Worm (Caenorhabditis elegans): ENCODE data around the gene srsx-3.

Gene srsx-3

DNA sequence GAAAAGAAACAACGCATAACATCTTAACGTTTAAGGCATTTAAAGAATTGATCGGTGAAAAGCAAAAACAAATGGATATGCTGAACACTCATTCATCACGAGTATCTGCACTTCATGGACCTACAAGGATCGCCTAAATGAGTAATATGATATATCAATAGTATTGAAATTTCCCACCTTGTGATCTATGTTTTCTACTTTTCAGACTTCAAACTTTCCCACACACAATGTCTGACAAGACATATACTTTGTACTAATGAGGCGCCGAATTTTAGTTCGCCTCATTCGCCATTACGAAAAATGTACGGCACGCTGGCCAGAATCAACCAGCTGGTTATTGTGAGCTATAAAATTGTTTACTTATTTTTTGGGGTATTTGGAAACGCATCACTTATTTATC, 10.3 kb downstream of the srsx-3 start, which contains the start of gene srsx-6:
Gene srsx-6, plus strand, starts transcription at position 301 of the 400 bp plus-strand sequence.
- TF ChIP-seq flt-1 (GFP tag; IDR thresholded peaks at IDR 0.05) (no peak), pes-1 (GFP tag; IDR thresholded peaks at IDR 0.05) (no peak), hnd-1 (tag; optimal IDR thresholded peaks at IDR 0.05) (no peak), ets-7 (tag; optimal IDR thresholded peaks at IDR 0.05) (no peak), hmg-4 (GFP tag; optimal IDR thresholded peaks at IDR 0.05) (no peak), sea-1 (GFP tag; conservative IDR thresholded peaks at IDR 0.05) (no peak), F13C5.2 (tag; optimal IDR thresholded peaks at IDR 0.05) (no peak), ceh-36 (tag; optimal IDR thresholded peaks at IDR 0.05) (no peak), ceh-13 (GFP tag; optimal IDR thresholded peaks at IDR 0.05) (no peak), B0310.2 (tag; optimal IDR thresholded peaks at IDR 0.05) (no peak), aly-1 (tag; optimal IDR thresholded peaks at IDR 0.05) (no peak), scrt-1 (GFP tag; IDR thresholded peaks at IDR 0.05) (no peak), tbx-11 (GFP tag; IDR thresholded peaks at IDR 0.05) (no peak), tbx-37 (GFP tag; conservative IDR thresholded peaks at IDR 0.05) (no peak), ama-1 (optimal IDR thresholded peaks at IDR 0.05) (no peak), tra-4 (tag; optimal IDR thresholded peaks at IDR 0.05) (no peak), hmbx-1 (tag; optimal IDR thresholded peaks at IDR 0.05) (no peak)

ce11 chrV:7925483-7925882, 11.6 kb downstream of the srsx-3 start, which contains the start of gene srsx-7:
TSS of gene srsx-7 (plus strand) at chrV:7925783.
- TF ChIP-seq ceh-13 (GFP tag; optimal IDR thresholded peaks at IDR 0.05) (no peak), sea-1 (GFP tag; conservative IDR thresholded peaks at IDR 0.05) (no peak), F13C5.2 (tag; optimal IDR thresholded peaks at IDR 0.05) (no peak), hmbx-1 (tag; optimal IDR thresholded peaks at IDR 0.05) (no peak), aly-1 (tag; optimal IDR thresholded peaks at IDR 0.05) (no peak)

DNA sequence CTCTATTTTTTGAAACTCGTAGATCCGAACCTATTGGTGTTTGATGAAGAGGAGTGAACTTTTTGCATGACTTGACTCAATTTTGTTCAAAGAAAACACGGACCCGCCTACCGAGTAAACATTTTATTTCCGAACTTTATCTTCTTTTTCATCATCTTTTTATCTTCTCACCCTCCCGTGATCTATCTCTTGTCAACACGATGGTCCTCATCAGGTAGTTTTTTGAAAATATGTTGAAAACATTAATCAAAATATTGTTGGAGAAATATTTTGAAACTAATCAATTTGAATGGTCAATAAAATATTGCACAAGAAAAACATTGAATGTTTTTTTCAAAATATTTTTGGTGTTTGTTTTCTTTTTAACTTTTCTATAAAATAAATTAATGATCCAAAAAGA, 28.6 kb downstream of the srsx-3 start:
- TF ChIP-seq sea-1 (GFP tag; conservative IDR thresholded peaks at IDR 0.05) (no peak), hmbx-1 (tag; optimal IDR thresholded peaks at IDR 0.05) (no peak), ama-1 (optimal IDR thresholded peaks at IDR 0.05) (no peak), ceh-36 (tag; optimal IDR thresholded peaks at IDR 0.05) (no peak), aly-1 (tag; optimal IDR thresholded peaks at IDR 0.05) (no peak), tbx-11 (GFP tag; IDR thresholded peaks at IDR 0.05) (no peak)

- TF ChIP-seq tra-4 (tag; optimal IDR thresholded peaks at IDR 0.05) (no peak), sea-1 (GFP tag; conservative IDR thresholded peaks at IDR 0.05) (no peak), ceh-13 (GFP tag; optimal IDR thresholded peaks at IDR 0.05) (no peak), hnd-1 (tag; optimal IDR thresholded peaks at IDR 0.05) (no peak), aly-1 (tag; optimal IDR thresholded peaks at IDR 0.05) (no peak), ama-1 (optimal IDR thresholded peaks at IDR 0.05) (no peak), ceh-36 (tag; optimal IDR thresholded peaks at IDR 0.05) (no peak), tbx-37 (GFP tag; conservative IDR thresholded peaks at IDR 0.05) (no peak), pes-1 (GFP tag; IDR thresholded peaks at IDR 0.05) (no peak), tbx-11 (GFP tag; IDR thresholded peaks at IDR 0.05) (no peak), scrt-1 (GFP tag; IDR thresholded peaks at IDR 0.05) (no peak), hmg-4 (GFP tag; optimal IDR thresholded peaks at IDR 0.05) (no peak), F13C5.2 (tag; optimal IDR thresholded peaks at IDR 0.05) (no peak), ets-7 (tag; optimal IDR thresholded peaks at IDR 0.05) (no peak), hmbx-1 (tag; optimal IDR thresholded peaks at IDR 0.05) (no peak), B0310.2 (tag; optimal IDR thresholded peaks at IDR 0.05) (no peak)
These were observed 32.7 kb downstream of the srsx-3 start for ce11 chrV:7904389-7904788.

- TF ChIP-seq sea-1 (GFP tag; conservative IDR thresholded peaks at IDR 0.05), result no peak
- TF ChIP-seq ceh-36 (tag; optimal IDR thresholded peaks at IDR 0.05), result no peak
- no peak for TF ChIP-seq ceh-13 (GFP tag; optimal IDR thresholded peaks at IDR 0.05)
- TF ChIP-seq hmbx-1 (tag; optimal IDR thresholded peaks at IDR 0.05), result no peak
- TF ChIP-seq scrt-1 (GFP tag; IDR thresholded peaks at IDR 0.05), result no peak
- TF ChIP-seq aly-1 (tag; optimal IDR thresholded peaks at IDR 0.05), result no peak
- TF ChIP-seq tbx-11 (GFP tag; IDR thresholded peaks at IDR 0.05), result no peak
- no peak for TF ChIP-seq hnd-1 (tag; optimal IDR thresholded peaks at IDR 0.05)
- no peak for TF ChIP-seq hmg-4 (GFP tag; optimal IDR thresholded peaks at IDR 0.05)
- TF ChIP-seq tbx-37 (GFP tag; conservative IDR thresholded peaks at IDR 0.05), result no peak
- no peak for TF ChIP-seq flt-1 (GFP tag; IDR thresholded peaks at IDR 0.05)
These were observed 35.8 kb downstream of the srsx-3 start for ce11 chrV:7901222-7901621.

DNA sequence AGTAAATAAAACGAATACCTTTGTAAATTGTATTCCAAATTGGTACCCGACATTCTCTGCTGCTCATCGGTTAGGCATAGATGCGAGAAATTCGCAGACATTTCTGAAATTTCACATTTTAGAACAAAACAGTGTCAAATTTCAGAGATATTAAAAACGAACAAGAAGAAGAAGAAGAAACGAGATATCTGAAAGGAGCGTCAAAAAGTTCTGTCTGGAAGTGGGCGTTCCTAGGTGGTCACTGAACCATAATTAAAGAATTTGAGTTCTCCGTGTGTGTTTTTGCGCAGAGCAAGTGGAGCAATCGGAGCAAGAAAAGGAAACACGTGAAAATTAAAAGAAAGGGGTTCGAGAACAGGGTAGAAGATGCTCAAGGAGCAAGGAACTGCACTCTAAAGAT, 37.3 kb downstream of the srsx-3 start, which contains the start of gene F40A3.7:
Gene F40A3.7, minus strand, starts transcription at position 101 of the 400 bp plus-strand sequence.
- TF ChIP-seq tbx-37 (GFP tag; conservative IDR thresholded peaks at IDR 0.05) (no peak), pes-1 (GFP tag; IDR thresholded peaks at IDR 0.05) (no peak), flt-1 (GFP tag; IDR thresholded peaks at IDR 0.05) (no peak), hmg-4 (GFP tag; optimal IDR thresholded peaks at IDR 0.05) (no peak), scrt-1 (GFP tag; IDR thresholded peaks at IDR 0.05) (no peak), tbx-11 (GFP tag; IDR thresholded peaks at IDR 0.05) (no peak), ets-7 (tag; optimal IDR thresholded peaks at IDR 0.05) (no peak), aly-1 (tag; optimal IDR thresholded peaks at IDR 0.05) (no peak), B0310.2 (tag; optimal IDR thresholded peaks at IDR 0.05) (no peak), sea-1 (GFP tag; conservative IDR thresholded peaks at IDR 0.05) (no peak), ceh-36 (tag; optimal IDR thresholded peaks at IDR 0.05) (no peak), hnd-1 (tag; optimal IDR thresholded peaks at IDR 0.05) (no peak), hmbx-1 (tag; optimal IDR thresholded peaks at IDR 0.05) (no peak), F13C5.2 (tag; optimal IDR thresholded peaks at IDR 0.05) (no peak)

- TF ChIP-seq B0310.2 (tag; optimal IDR thresholded peaks at IDR 0.05), result no peak
These were observed 43.2 kb downstream of the srsx-3 start, which contains the start of gene F40A3.6 for ce11 chrV:7893812-7894381. TSS of gene F40A3.6 (minus strand) at chrV:7893862.

ce11 chrV:7891230-7891629, 45.8 kb downstream of the srsx-3 start, which contains the start of gene F40A3.1:
TSS of gene F40A3.1 (plus strand) at chrV:7891530.
- TF ChIP-seq pes-1 (GFP tag; IDR thresholded peaks at IDR 0.05) (no peak), tbx-37 (GFP tag; conservative IDR thresholded peaks at IDR 0.05) (no peak), hnd-1 (tag; optimal IDR thresholded peaks at IDR 0.05) (no peak), flt-1 (GFP tag; IDR thresholded peaks at IDR 0.05) (no peak), sea-1 (GFP tag; conservative IDR thresholded peaks at IDR 0.05) (no peak), scrt-1 (GFP tag; IDR thresholded peaks at IDR 0.05) (no peak), F13C5.2 (tag; optimal IDR thresholded peaks at IDR 0.05) (no peak), tbx-11 (GFP tag; IDR thresholded peaks at IDR 0.05) (no peak), aly-1 (tag; optimal IDR thresholded peaks at IDR 0.05) (no peak)

All from whole organism, early embryonic.